Worm (Caenorhabditis elegans) whole organism, L3 larva: ENCODE data around the gene Y113G7A.22.

Source experiments
- aly-2 ChIP-seq: fragments of 150-350 bp; optimal IDR thresholded peaks from 2 replicates; lab custom pipeline; 2014; ENCODE audit warnings: missing biosample characterization, missing genetic modification characterization
- ceh-82 ChIP-seq: fragments of 150-350 bp; optimal IDR thresholded peaks from 2 replicates; lab custom pipeline; 2014; ENCODE audit warnings: missing biosample characterization, missing genetic modification characterization
- ceh-9 ChIP-seq: sonication (generic microtip); optimal IDR thresholded peaks from 2 replicates; lab custom pipeline; 2018; ENCODE audit warnings: missing biosample characterization, missing genetic modification characterization
- daf-12 ChIP-seq: fragments of 150-350 bp; optimal IDR thresholded peaks from 2 replicates; lab custom pipeline; 2014; ENCODE audit warnings: missing biosample characterization, missing genetic modification reagents, missing genetic modification characterization
- fkh-10 ChIP-seq: sonication (generic microtip); optimal IDR thresholded peaks from 2 replicates; lab custom pipeline; 2017; ENCODE audit warnings: missing biosample characterization, missing genetic modification reagents, missing genetic modification characterization
- nhr-12 ChIP-seq: fragments of 150-350 bp; optimal IDR thresholded peaks from 2 replicates; lab custom pipeline; 2014; ENCODE audit warnings: missing biosample characterization, missing genetic modification characterization
- nhr-76 ChIP-seq: fragments of 150-350 bp; sonication (generic microtip); optimal IDR thresholded peaks from 5 replicates; lab custom pipeline; 2014; ENCODE audit warnings: missing biosample characterization, missing genetic modification characterization
- unc-62 ChIP-seq: fragments of 150-350 bp; sonication (generic microtip); optimal IDR thresholded peaks from 4 replicates; lab custom pipeline; 2014; ENCODE audit warnings: missing biosample characterization, missing genetic modification reagents, missing genetic modification characterization

DNA sequence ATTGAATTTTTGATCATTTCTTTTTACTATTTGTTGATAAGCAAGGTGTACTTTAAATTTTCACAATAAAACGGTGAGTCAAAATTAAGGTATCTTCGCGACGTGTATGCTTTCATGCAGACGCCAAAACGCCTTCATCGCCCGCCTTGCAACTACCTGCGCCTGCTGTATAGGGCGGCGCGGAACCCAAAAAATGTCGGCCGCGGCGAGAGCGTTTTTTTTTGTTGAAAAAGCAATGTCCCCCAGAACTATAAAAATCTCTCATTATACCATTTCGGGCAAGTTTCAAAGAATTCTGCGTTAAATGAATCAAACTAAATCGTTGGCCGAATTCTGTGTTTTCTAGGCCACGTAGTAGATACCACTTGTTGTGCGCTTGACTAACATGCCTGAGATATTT is 8.6 kb upstream of the Y113G7A.22 start:
- TF ChIP-seq ceh-82 (tag; lab: Kevin White, UChicago) (no peak), nhr-12 (tag; lab: Kevin White, UChicago) (no peak), fkh-10 (no peak), aly-2 (no peak), unc-62 (GFP tag; lab: Kevin White, UChicago) (no peak), ceh-9 (tag; lab: Kevin White, UChicago) (no peak), nhr-76 (tag; lab: Kevin White, UChicago) (no peak), daf-12 (tag; lab: Kevin White, UChicago) (no peak)
